Worm (Caenorhabditis elegans) whole organism, L4/young adult: Measurements from ENCODE around the gene K08E4.3.

ENCODE experiments used
- W03F9.2 ChIP-seq: fragments of 150-350 bp; optimal IDR thresholded peaks from 2 replicates; lab custom pipeline; 2014; ENCODE audit warnings: missing biosample characterization, missing genetic modification characterization
- dao-5 ChIP-seq: sonication (generic microtip); optimal IDR thresholded peaks from 2 replicates; lab custom pipeline; 2016; ENCODE audit warnings: missing genotype, missing genetic modification characterization, moderate library complexity, missing compliant biosample characterization
- him-1 ChIP-seq: sonication (generic microtip); optimal IDR thresholded peaks from 2 replicates; lab custom pipeline; 2016; ENCODE audit warnings: missing genotype, missing genetic modification reagents, missing genetic modification characterization, missing compliant biosample characterization

ce11 chrIV:12080807-12081206 lies 23.3 kb downstream of the K08E4.3 start:
- TF ChIP-seq him-1 (tag; lab: Kevin White, UChicago) (no peak), dao-5 (tag; lab: Kevin White, UChicago) (no peak), W03F9.2 (tag; lab: Kevin White, UChicago) (no peak)
